Worm (Caenorhabditis elegans): Measurements from ENCODE around the gene nlp-53.

The nlp-53 gene

ce11 chrX:13668728-13669127 is 50.1 kb downstream of the nlp-53 start, which contains the start of gene C04A11.2:
Gene C04A11.2 (minus strand): TSS chrX:13668828.
- no peak for TF ChIP-seq daf-12 (tag; optimal IDR thresholded peaks at IDR 0.05)
- TF ChIP-seq snpc-4 (tag; optimal IDR thresholded peaks at IDR 0.05) = no peak
- no peak for TF ChIP-seq elt-3 (tag; optimal IDR thresholded peaks at IDR 0.05)
- no peak for TF ChIP-seq hmg-11 (tag; optimal IDR thresholded peaks at IDR 0.05)
- no peak for TF ChIP-seq nhr-11 (tag; optimal IDR thresholded peaks at IDR 0.05)
- TF ChIP-seq ama-1 (optimal IDR thresholded peaks at IDR 0.05) = no peak
- TF ChIP-seq fos-1 (tag; optimal IDR thresholded peaks at IDR 0.05) = no peak
- no peak for TF ChIP-seq aly-2 (tag; optimal IDR thresholded peaks at IDR 0.05)
- no peak for TF ChIP-seq egl-27 (tag; optimal IDR thresholded peaks at IDR 0.05)
- TF ChIP-seq ceh-16 (tag; optimal IDR thresholded peaks at IDR 0.05) = no peak
- no peak for TF ChIP-seq nhr-77 (tag; optimal IDR thresholded peaks at IDR 0.05)
- TF ChIP-seq skn-1 (tag; optimal IDR thresholded peaks at IDR 0.05) = no peak
- no peak for TF ChIP-seq sea-2 (GFP tag; optimal IDR thresholded peaks at IDR 0.05)

Measured in whole organism, L3 larva.